Worm (Caenorhabditis elegans): ENCODE results near the gene K09F6.9.
A peak's percentile ranks its signal among the peaks of the same experiment; 100 is the strongest.

The K09F6.9 gene

ce11 chrII:2284703-2285102 is 2.2 kb upstream of the K09F6.9 start:
- TF ChIP-seq hmg-1.1 (GFP tag; IDR thresholded peaks at IDR 0.05) (no peak), unc-62 (GFP tag; optimal IDR thresholded peaks at IDR 0.05 in 1 of 2) (peak in 1 of 2 experiments; percentile 92), unc-62 (tag; optimal IDR thresholded peaks at IDR 0.05) (no peak)

ce11 chrII:2279839-2280238 is 2.7 kb downstream of the K09F6.9 start, which contains the start of gene K09F6.11:
K09F6.11 (plus strand) TSS chrII:2280139.
- TF ChIP-seq unc-62 (GFP tag; optimal IDR thresholded peaks at IDR 0.05 in 1 of 2) (peak in 1 of 2 experiments; percentile 48), unc-62 (tag; optimal IDR thresholded peaks at IDR 0.05) (no peak), ceh-82 (tag; optimal IDR thresholded peaks at IDR 0.05) (no peak), pqm-1 (tag; optimal IDR thresholded peaks at IDR 0.05) (no peak), hmg-1.1 (GFP tag; IDR thresholded peaks at IDR 0.05) (no peak), ceh-44 (GFP tag; IDR thresholded peaks at IDR 0.05) (no peak)

ce11 chrII:2279263-2279662 is 3.2 kb downstream of the K09F6.9 start, which contains the start of gene K09F6.6:
K09F6.6 (minus strand) TSS chrII:2279305.
- no peak for TF ChIP-seq nhr-48 (tag; optimal IDR thresholded peaks at IDR 0.05)
- no peak for TF ChIP-seq lin-1 (GFP tag; IDR thresholded peaks at IDR 0.05)
- peak; percentile 70 for TF ChIP-seq set-16 (GFP tag; IDR thresholded peaks at IDR 0.05)
- TF ChIP-seq nhr-102 (tag; optimal IDR thresholded peaks at IDR 0.05): no peak
- TF ChIP-seq dve-1 (tag; optimal IDR thresholded peaks at IDR 0.05; ENCODE audit: insufficient read depth): no peak
- TF ChIP-seq R02D3.7 (tag; optimal IDR thresholded peaks at IDR 0.05): no peak
- no peak for TF ChIP-seq duxl-1 (tag; optimal IDR thresholded peaks at IDR 0.05; ENCODE audit: poor library complexity)
- no peak for TF ChIP-seq unc-130 (GFP tag; optimal IDR thresholded peaks at IDR 0.05)
- TF ChIP-seq ceh-20 (GFP tag; IDR thresholded peaks at IDR 0.05): no peak
- TF ChIP-seq unc-62 (GFP tag; optimal IDR thresholded peaks at IDR 0.05 in 1 of 2): no peak
- no peak for TF ChIP-seq unc-62 (tag; optimal IDR thresholded peaks at IDR 0.05)
- TF ChIP-seq snpc-1.2 (GFP tag; IDR thresholded peaks at IDR 0.05): no peak
- TF ChIP-seq lin-38 (GFP tag; IDR thresholded peaks at IDR 0.05): no peak
- peak; percentile 27; the same call in 1 of the 2 replicates for TF ChIP-seq ZK337.2 (GFP tag; IDR thresholded peaks at IDR 0.05)
- no peak for TF ChIP-seq T20F7.1 (GFP tag; optimal IDR thresholded peaks at IDR 0.05)
- 0 out of 2 replicates have a peak, but pooled peaks have one; percentile 11 for TF ChIP-seq D1046.2 (GFP tag; IDR thresholded peaks at IDR 0.05)
- TF ChIP-seq ctbp-1 (GFP tag; IDR thresholded peaks at IDR 0.05): no peak
- 0 out of 2 replicates have a peak, but pooled peaks have one; percentile 47 for TF ChIP-seq F26F4.8 (GFP tag; conservative IDR thresholded peaks at IDR 0.05)

- TF ChIP-seq daf-19 (GFP tag; conservative IDR thresholded peaks at IDR 0.05) (no peak), hif-1 (tag; optimal IDR thresholded peaks at IDR 0.05) (no peak), tag-97 (GFP tag; IDR thresholded peaks at IDR 0.05) (no peak), ceh-20 (GFP tag; IDR thresholded peaks at IDR 0.05) (no peak), daf-16 (GFP tag; optimal IDR thresholded peaks at IDR 0.05) (no peak), daf-16 (tag; optimal IDR thresholded peaks at IDR 0.05) (no peak), nhr-6 (tag; optimal IDR thresholded peaks at IDR 0.05) (no peak), daf-12 (tag; optimal IDR thresholded peaks at IDR 0.05) (no peak), pqm-1 (tag; optimal IDR thresholded peaks at IDR 0.05) (no peak), lin-1 (GFP tag; IDR thresholded peaks at IDR 0.05) (no peak), nhr-237 (tag; optimal IDR thresholded peaks at IDR 0.05) (no peak)
Measured at ce11 chrII:2277418-2277817, 5.1 kb downstream of the K09F6.9 start, which contains the start of gene K09F6.15. K09F6.15 (minus strand) TSS chrII:2277518.

ce11 chrII:2273750-2274149 is 8.7 kb downstream of the K09F6.9 start:
- TF ChIP-seq aha-1 (tag) (peak; percentile 28), set-16 (GFP tag; IDR thresholded peaks at IDR 0.05) (peak; percentile 86), egl-43 (GFP tag; IDR thresholded peaks at IDR 0.05) (0 out of 2 replicates have a peak, but pooled peaks have one; percentile 50), nhr-11 (tag; optimal IDR thresholded peaks at IDR 0.05) (no peak), ZK337.2 (GFP tag; IDR thresholded peaks at IDR 0.05) (0 out of 2 replicates have a peak, but pooled peaks have one; percentile 35)

Measured in whole organism, L4 larva.